Worm (Caenorhabditis elegans): ENCODE measurements around the gene dhs-22.

The dhs-22 gene

DNA sequence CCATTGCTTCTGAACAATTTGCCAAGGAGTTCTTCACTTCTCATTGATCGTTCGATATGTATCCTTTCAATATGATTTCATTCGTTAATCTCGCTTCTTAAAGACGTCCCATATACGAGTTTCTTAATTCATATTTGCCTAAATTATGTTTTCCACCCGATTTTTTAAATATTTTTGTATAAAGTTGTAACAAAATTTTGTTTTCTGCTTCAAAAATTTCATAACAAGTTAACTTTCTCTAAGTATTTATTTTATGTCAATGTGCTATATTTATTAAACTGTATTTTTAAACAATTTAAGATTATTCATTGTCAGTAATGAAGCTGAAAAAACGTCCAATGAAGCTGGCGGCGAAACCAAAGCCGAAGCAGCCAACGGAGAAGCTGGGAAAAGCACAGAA, 28.2 kb upstream of the dhs-22 start, which contains the start of gene F23B12.7:
TSS of gene F23B12.7 (plus strand) at position 301 of the 400 bp plus-strand sequence.
- TF ChIP-seq nhr-11 (tag; optimal IDR thresholded peaks at IDR 0.05) (no peak), pqm-1 (tag; optimal IDR thresholded peaks at IDR 0.05) (no peak), ama-1 (optimal IDR thresholded peaks at IDR 0.05) (no peak), nhr-76 (tag; optimal IDR thresholded peaks at IDR 0.05) (no peak), nhr-67 (tag; optimal IDR thresholded peaks at IDR 0.05) (no peak), R02D3.7 (tag; optimal IDR thresholded peaks at IDR 0.05) (no peak), ceh-28 (tag; optimal IDR thresholded peaks at IDR 0.05) (no peak), daf-12 (tag; optimal IDR thresholded peaks at IDR 0.05) (no peak)

DNA sequence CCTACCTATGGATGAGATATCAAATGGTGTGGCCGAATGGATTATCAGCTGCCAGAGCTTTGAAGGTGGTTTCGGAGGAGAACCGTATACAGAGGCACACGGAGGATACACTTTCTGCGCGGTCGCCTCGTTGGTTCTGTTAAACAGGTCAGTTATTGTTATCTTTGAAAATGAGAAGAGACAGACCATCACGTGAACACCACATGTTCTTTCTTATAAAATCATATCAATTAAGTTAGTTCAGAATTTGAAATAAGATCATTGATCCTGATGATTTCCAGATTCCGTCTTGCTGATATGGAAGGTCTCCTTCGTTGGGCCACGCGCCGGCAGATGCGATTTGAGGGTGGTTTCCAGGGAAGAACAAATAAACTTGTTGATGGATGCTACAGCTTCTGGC, 27.4 kb upstream of the dhs-22 start:
- no peak for TF ChIP-seq snpc-4 (tag; optimal IDR thresholded peaks at IDR 0.05)
- no peak for TF ChIP-seq eor-1 (tag; optimal IDR thresholded peaks at IDR 0.05)

- TF ChIP-seq lin-15B (tag; optimal IDR thresholded peaks at IDR 0.05) (peak; percentile 36), elt-2 (tag; optimal IDR thresholded peaks at IDR 0.05) (peak; percentile 86), hmg-11 (tag; optimal IDR thresholded peaks at IDR 0.05) (peak; percentile 59), jun-1 (tag; optimal IDR thresholded peaks at IDR 0.05) (no peak), pqm-1 (tag; optimal IDR thresholded peaks at IDR 0.05) (peak; percentile 78)
Observed at ce11 chrV:14447240-14447763, 26.1 kb upstream of the dhs-22 start, which contains the start of the genes dlat-1 and fntb-1. Gene dlat-1, minus strand, starts transcription at chrV:14447290. Gene fntb-1, plus strand, starts transcription at chrV:14447651.

ce11 chrV:14446453-14446852, 25.2 kb upstream of the dhs-22 start:
- no peak for TF ChIP-seq nhr-12 (tag; optimal IDR thresholded peaks at IDR 0.05)
- TF ChIP-seq fos-1 (tag; optimal IDR thresholded peaks at IDR 0.05): no peak
- no peak for TF ChIP-seq mdl-1 (tag; optimal IDR thresholded peaks at IDR 0.05)
- no peak for TF ChIP-seq aly-2 (tag; optimal IDR thresholded peaks at IDR 0.05)
- TF ChIP-seq ceh-9 (tag; optimal IDR thresholded peaks at IDR 0.05): no peak
- TF ChIP-seq nfya-1 (tag; optimal IDR thresholded peaks at IDR 0.05; ENCODE audit: insufficient read depth): no peak
- no peak for TF ChIP-seq jun-1 (tag; optimal IDR thresholded peaks at IDR 0.05)
- no peak for TF ChIP-seq nhr-23 (tag; optimal IDR thresholded peaks at IDR 0.05)
- no peak for TF ChIP-seq nhr-67 (tag; optimal IDR thresholded peaks at IDR 0.05)
- no peak for TF ChIP-seq elt-1 (tag; optimal IDR thresholded peaks at IDR 0.05)
- TF ChIP-seq nhr-43 (tag; optimal IDR thresholded peaks at IDR 0.05; ENCODE audit: poor library complexity, severe bottlenecking): no peak
- no peak for TF ChIP-seq fkh-2 (tag; optimal IDR thresholded peaks at IDR 0.05)
- TF ChIP-seq ceh-82 (tag; optimal IDR thresholded peaks at IDR 0.05): no peak
- TF ChIP-seq hmg-11 (tag; optimal IDR thresholded peaks at IDR 0.05): no peak
- TF ChIP-seq lsy-12 (tag; optimal IDR thresholded peaks at IDR 0.05): no peak

DNA sequence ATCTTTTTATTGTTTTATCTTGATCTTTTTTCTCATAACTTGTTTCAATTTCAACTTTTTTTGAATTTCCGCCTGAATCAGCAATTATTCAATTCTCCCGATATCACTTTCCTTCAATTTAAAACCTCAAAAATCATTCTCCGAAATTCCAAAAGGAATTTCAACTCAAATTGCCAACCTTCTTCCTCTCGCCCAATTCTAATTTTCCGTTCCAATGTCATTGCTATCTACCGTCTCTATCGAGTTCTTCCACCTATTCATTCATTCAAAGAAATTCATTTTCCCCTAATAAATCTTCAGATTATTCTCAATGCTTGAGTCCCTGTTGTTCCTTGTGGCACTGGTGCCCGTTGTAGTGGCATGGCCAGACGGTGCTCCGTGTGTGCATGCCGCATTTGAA, 19.6 kb upstream of the dhs-22 start, which contains the start of gene F23B12.4:
TSS of gene F23B12.4 (plus strand) at position 301 of the 400 bp plus-strand sequence.
- TF ChIP-seq nhr-12 (tag; optimal IDR thresholded peaks at IDR 0.05) (no peak), ZK546.5 (tag; optimal IDR thresholded peaks at IDR 0.05) (no peak), zag-1 (tag; optimal IDR thresholded peaks at IDR 0.05) (no peak), nhr-76 (tag; optimal IDR thresholded peaks at IDR 0.05) (no peak), nhr-237 (tag; optimal IDR thresholded peaks at IDR 0.05) (no peak), pha-4 (tag; optimal IDR thresholded peaks at IDR 0.05) (no peak), sea-2 (GFP tag; optimal IDR thresholded peaks at IDR 0.05) (no peak), egl-5 (tag; optimal IDR thresholded peaks at IDR 0.05) (no peak), mdl-1 (tag; optimal IDR thresholded peaks at IDR 0.05) (no peak), nhr-77 (tag; optimal IDR thresholded peaks at IDR 0.05) (no peak), fkh-2 (tag; optimal IDR thresholded peaks at IDR 0.05) (no peak), ama-1 (optimal IDR thresholded peaks at IDR 0.05) (no peak), nhr-67 (tag; optimal IDR thresholded peaks at IDR 0.05) (no peak), daf-12 (tag; optimal IDR thresholded peaks at IDR 0.05) (no peak), mml-1 (tag; optimal IDR thresholded peaks at IDR 0.05) (no peak), nfya-1 (tag; optimal IDR thresholded peaks at IDR 0.05; ENCODE audit: insufficient read depth) (no peak), egl-27 (tag; optimal IDR thresholded peaks at IDR 0.05) (no peak)
